Worm (Caenorhabditis elegans) whole organism, L4 larva: ENCODE data around the gene nfx-1.

Experiments
- F44E2.7 ChIP-seq: fragments of 200-800 bp; sonication (Bioruptor generic); IDR thresholded peaks from 2 replicates; pipeline ENCODE4 v2.1.2; 2022; ENCODE audit warnings: missing genetic modification characterization, missing compliant biosample characterization
- T20F7.1 ChIP-seq: fragments of 200-800 bp; sonication (Bioruptor generic); optimal IDR thresholded peaks from 2 replicates; lab custom pipeline; 2018; ENCODE audit warnings: mild to moderate bottlenecking, missing genetic modification characterization, missing compliant biosample characterization
- T26A8.4 ChIP-seq: fragments of 200-800 bp; sonication (Bioruptor generic); IDR thresholded peaks from 2 replicates; pipeline ENCODE4 v1.3.6; 2022; ENCODE audit warnings: missing genetic modification characterization, missing compliant biosample characterization
- Y48G9A.11 ChIP-seq: fragments of 200-800 bp; sonication (Bioruptor generic); IDR thresholded peaks from 2 replicates; pipeline ENCODE4 v1.3.6; 2022; ENCODE audit warnings: missing genetic modification reagents, missing genetic modification characterization, missing compliant biosample characterization
- Y75B8A.6 ChIP-seq: fragments of 200-800 bp; sonication (Bioruptor generic); IDR thresholded peaks from 2 replicates; pipeline ENCODE4 v1.3.6; 2022; ENCODE audit warnings: missing genetic modification reagents, missing genetic modification characterization, missing compliant biosample characterization
- aha-1 ChIP-seq: fragments of 150-350 bp; peaks from one replicate; lab custom pipeline; 2014; ENCODE audit warnings: missing biosample characterization, missing genetic modification characterization
- daf-16 ChIP-seq, 3 experiments: sonication (generic microtip); optimal IDR thresholded peaks; 2 replicates each; lab custom pipeline; 2016 to 2017; ENCODE audit warnings: missing genetic modification characterization in 3 of 3, missing genetic modification reagents in 3 of 3, mild to moderate bottlenecking in 2 of 3, missing compliant biosample characterization in 2 of 3, missing biosample characterization in 1 of 3, moderate library complexity in 1 of 3
- daf-8 ChIP-seq: fragments of 200-800 bp; sonication (Bioruptor generic); IDR thresholded peaks from 2 replicates; pipeline ENCODE4 v1.3.6; 2022; ENCODE audit warnings: missing genetic modification characterization, missing compliant biosample characterization
- dmd-6 ChIP-seq: fragments of 200-800 bp; sonication (Bioruptor generic); IDR thresholded peaks from 2 replicates; pipeline ENCODE4 v1.3.6; 2022; ENCODE audit warnings: missing genetic modification reagents, missing genetic modification characterization, missing compliant biosample characterization
- dve-1 ChIP-seq: sonication (generic microtip); optimal IDR thresholded peaks from 2 replicates; lab custom pipeline; 2017; ENCODE audit warnings: antibody characterized with exemption, mild to moderate bottlenecking, missing genetic modification characterization, missing compliant biosample characterization; ENCODE audit not compliant: insufficient read depth
- egl-43 ChIP-seq: fragments of 200-800 bp; sonication (Bioruptor generic); IDR thresholded peaks from 2 replicates; pipeline ENCODE4 v1.3.6; 2022; ENCODE audit warnings: missing genetic modification reagents, missing genetic modification characterization, missing compliant biosample characterization
- fkh-10 ChIP-seq: fragments of 150-350 bp; optimal IDR thresholded peaks from 2 replicates; lab custom pipeline; 2014; ENCODE audit warnings: missing biosample characterization, missing genetic modification reagents, missing genetic modification characterization
- fos-1 ChIP-seq: fragments of 150-350 bp; optimal IDR thresholded peaks from 2 replicates; lab custom pipeline; 2014; ENCODE audit warnings: missing biosample characterization, missing genetic modification characterization
- hlh-11 ChIP-seq: fragments of 200-800 bp; sonication (Bioruptor generic); optimal IDR thresholded peaks from 2 replicates; lab custom pipeline; 2018; ENCODE audit warnings: mild to moderate bottlenecking, missing genetic modification characterization, missing compliant biosample characterization
- hlh-30 ChIP-seq: sonication (generic microtip); optimal IDR thresholded peaks from 2 replicates; lab custom pipeline; 2017; ENCODE audit warnings: antibody characterized with exemption, mild to moderate bottlenecking, missing genetic modification characterization, missing compliant biosample characterization; ENCODE audit not compliant: insufficient read depth
- lin-1 ChIP-seq: fragments of 200-800 bp; sonication (Bioruptor generic); IDR thresholded peaks from 2 replicates; pipeline ENCODE4 v1.3.6; 2022; ENCODE audit warnings: missing genetic modification reagents, missing genetic modification characterization, missing compliant biosample characterization
- lin-13 ChIP-seq: fragments of 150-350 bp; optimal IDR thresholded peaks from 2 replicates; lab custom pipeline; 2014; ENCODE audit warnings: missing biosample characterization, missing genetic modification reagents, missing genetic modification characterization
- lin-38 ChIP-seq: fragments of 200-800 bp; sonication (Bioruptor generic); IDR thresholded peaks from 2 replicates; pipeline ENCODE4 v1.3.6; 2022; ENCODE audit warnings: missing genetic modification reagents, missing genetic modification characterization, missing compliant biosample characterization
- lsy-2 ChIP-seq, 2 experiments: fragments of 150-350 bp in 1 of 2; sonication (generic microtip) in 1 of 2; optimal IDR thresholded peaks; 2 replicates each; lab custom pipeline; 2014 to 2017; ENCODE audit warnings: missing biosample characterization in 2 of 2, missing genetic modification characterization in 2 of 2
- mdl-1 ChIP-seq, 2 experiments: fragments of 150-350 bp in 1 of 2; sonication (generic microtip) in 1 of 2; optimal IDR thresholded peaks; 2 replicates each; lab custom pipeline; 2014 to 2017; ENCODE audit warnings: missing biosample characterization in 2 of 2, missing genetic modification characterization in 2 of 2
- mep-1 ChIP-seq: fragments of 150-350 bp; sonication (generic microtip); optimal IDR thresholded peaks from 3 replicates; lab custom pipeline; 2014; ENCODE audit warnings: missing biosample characterization, missing genetic modification characterization
- mes-2 ChIP-seq: sonication (generic microtip); optimal IDR thresholded peaks from 2 replicates; lab custom pipeline; 2016; ENCODE audit warnings: missing genotype, mild to moderate bottlenecking, missing genetic modification characterization, missing compliant biosample characterization; ENCODE audit not compliant: poor library complexity, severe bottlenecking
- nhr-237 ChIP-seq: sonication (generic microtip); optimal IDR thresholded peaks from 2 replicates; lab custom pipeline; 2017; ENCODE audit warnings: missing biosample characterization, missing genetic modification characterization
- nhr-28 ChIP-seq: fragments of 150-350 bp; optimal IDR thresholded peaks from 2 replicates; lab custom pipeline; 2014; ENCODE audit warnings: missing biosample characterization, missing genetic modification characterization
- nhr-42 ChIP-seq: fragments of 200-800 bp; sonication (Bioruptor generic); IDR thresholded peaks from 2 replicates; pipeline ENCODE4 v1.3.6; 2022; ENCODE audit warnings: missing genetic modification characterization, missing compliant biosample characterization
- nhr-48 ChIP-seq: sonication (generic microtip); optimal IDR thresholded peaks from 2 replicates; lab custom pipeline; 2016; ENCODE audit warnings: mild to moderate bottlenecking, missing genetic modification characterization, missing compliant biosample characterization
- nhr-6 ChIP-seq: fragments of 150-350 bp; optimal IDR thresholded peaks from 2 replicates; lab custom pipeline; 2014; ENCODE audit warnings: missing biosample characterization, missing genetic modification characterization
- nhr-76 ChIP-seq: fragments of 150-350 bp; optimal IDR thresholded peaks from 2 replicates; lab custom pipeline; 2014; ENCODE audit warnings: missing biosample characterization, missing genetic modification characterization
- nhr-77 ChIP-seq: fragments of 150-350 bp; optimal IDR thresholded peaks from 2 replicates; lab custom pipeline; 2014; ENCODE audit warnings: missing biosample characterization, missing genetic modification characterization
- pha-4 ChIP-seq, 2 experiments: fragments of 150-350 bp in 1 of 2; fragments of 200-800 bp in 1 of 2; sonication (Bioruptor generic) in 1 of 2; IDR thresholded peaks in 1 of 2; optimal IDR thresholded peaks in 1 of 2; 2 replicates each; pipeline versions ENCODE4 v1.3.6 to Lab custom; 2014 to 2022; ENCODE audit warnings: missing genetic modification characterization in 2 of 2, missing genetic modification reagents in 2 of 2, missing biosample characterization in 1 of 2, missing compliant biosample characterization in 1 of 2
- php-3 ChIP-seq: fragments of 200-800 bp; sonication (Bioruptor generic); IDR thresholded peaks from 2 replicates; pipeline ENCODE4 v1.3.6; 2022; ENCODE audit warnings: missing genetic modification reagents, missing genetic modification characterization, missing compliant biosample characterization
- pqm-1 ChIP-seq: sonication (generic microtip); optimal IDR thresholded peaks from 2 replicates; lab custom pipeline; 2017; ENCODE audit warnings: missing biosample characterization, missing genetic modification characterization
- saeg-2 ChIP-seq: fragments of 200-800 bp; sonication (Bioruptor generic); IDR thresholded peaks from 2 replicates; pipeline ENCODE4 v1.3.6; 2022; ENCODE audit warnings: missing genetic modification reagents, missing genetic modification characterization, missing compliant biosample characterization
- sdz-12 ChIP-seq: fragments of 200-800 bp; sonication (Bioruptor generic); optimal IDR thresholded peaks from 2 replicates; lab custom pipeline; 2018; ENCODE audit warnings: mild to moderate bottlenecking, missing genetic modification characterization, missing compliant biosample characterization
- skn-1 ChIP-seq: fragments of 150-350 bp; optimal IDR thresholded peaks from 2 replicates; lab custom pipeline; 2014; ENCODE audit warnings: missing biosample characterization, missing genetic modification characterization
- unc-62 ChIP-seq, 3 experiments: fragments of 150-350 bp in 1 of 3; sonication (generic microtip); optimal IDR thresholded peaks in 2 of 3; peaks in 1 of 3; 1 replicate in 1 of 3; 2 replicates in 2 of 3; lab custom pipeline; 2014 to 2017; ENCODE audit warnings: missing biosample characterization in 3 of 3, missing genetic modification characterization in 3 of 3, missing genetic modification reagents in 3 of 3, missing genotype in 1 of 3
- zfp-3 ChIP-seq: fragments of 200-800 bp; sonication (Bioruptor generic); conservative IDR thresholded peaks from 2 replicates; pipeline ENCODE4 v1.3.6; 2022; ENCODE audit warnings: missing genetic modification reagents, missing genetic modification characterization, missing compliant biosample characterization
- zip-11 ChIP-seq: fragments of 200-800 bp; sonication (Bioruptor generic); IDR thresholded peaks from 2 replicates; pipeline ENCODE4 v1.3.6; 2022; ENCODE audit warnings: missing genetic modification characterization, missing compliant biosample characterization
- zip-2 ChIP-seq: fragments of 150-350 bp; optimal IDR thresholded peaks from 2 replicates; lab custom pipeline; 2014; ENCODE audit warnings: missing biosample characterization, missing genetic modification characterization
- ztf-7 ChIP-seq: fragments of 150-350 bp; optimal IDR thresholded peaks from 2 replicates; lab custom pipeline; 2014; ENCODE audit warnings: missing biosample characterization, missing genetic modification characterization

The nfx-1 gene

DNA sequence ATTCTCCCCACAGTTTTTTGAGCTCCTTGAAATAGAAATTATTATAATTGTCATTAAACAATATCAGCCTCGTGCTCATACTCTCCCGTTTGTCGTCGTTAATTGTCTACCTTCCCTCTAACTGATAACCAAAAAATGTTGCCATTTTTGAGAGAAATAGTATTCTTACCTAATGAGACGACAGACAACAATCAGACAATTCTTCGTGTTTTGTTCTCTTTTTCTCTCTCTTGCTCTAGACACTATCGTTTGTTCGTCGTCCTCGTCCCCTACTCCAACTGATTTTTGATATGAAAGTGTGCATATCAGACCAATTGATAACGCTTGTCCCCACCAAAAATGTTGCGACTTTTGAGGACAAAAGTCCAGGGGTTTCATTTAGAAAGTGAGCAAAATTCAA, 13.6 kb upstream of the nfx-1 start:
- TF ChIP-seq Y48G9A.11 (GFP tag; lab: Robert Waterston, UW) (no peak), dve-1 (peak; percentile 88), daf-8 (GFP tag; lab: Robert Waterston, UW) (no peak), mep-1 (peak; percentile 32), daf-16 (GFP tag; optimal IDR thresholded peaks at IDR 0.05; lab: Kevin White, UChicago) (peak in 1 of 2 experiments; percentile 15), daf-16 (tag; optimal IDR thresholded peaks at IDR 0.05; lab: Kevin White, UChicago) (peak; percentile 80), lin-13 (GFP tag; lab: Kevin White, UChicago) (peak; percentile 7), nhr-237 (no peak), saeg-2 (no peak), nhr-6 (tag; lab: Kevin White, UChicago) (peak; percentile 52), lsy-2 (tag; optimal IDR thresholded peaks at IDR 0.05; lab: Kevin White, UChicago) (peak; percentile 25 to 34), pha-4 (GFP tag; IDR thresholded peaks at IDR 0.05; lab: Robert Waterston, UW) (no peak), pha-4 (tag; optimal IDR thresholded peaks at IDR 0.05; lab: Kevin White, UChicago) (no peak), pqm-1 (peak; percentile 95), hlh-11 (tag; lab: Kevin White, UChicago) (peak; percentile 89), sdz-12 (GFP tag; lab: Kevin White, UChicago) (no peak), Y75B8A.6 (GFP tag; lab: Robert Waterston, UW) (no peak), nhr-28 (tag; lab: Kevin White, UChicago) (peak; percentile 84), lin-38 (GFP tag; lab: Robert Waterston, UW) (no peak), T20F7.1 (GFP tag; lab: Kevin White, UChicago) (peak; percentile 46), zip-11 (GFP tag; lab: Robert Waterston, UW) (no peak), egl-43 (GFP tag; lab: Robert Waterston, UW) (no peak), lin-1 (peak; percentile 55; the same call in 1 of the 2 replicates), dmd-6 (GFP tag; lab: Robert Waterston, UW) (peak; percentile 93), fkh-10 (no peak), nhr-76 (tag; lab: Kevin White, UChicago) (no peak), zip-2 (tag; lab: Kevin White, UChicago) (peak; percentile 25), F44E2.7 (no peak), hlh-30 (tag; lab: Kevin White, UChicago) (peak; percentile 35), nhr-77 (tag; lab: Kevin White, UChicago) (peak; percentile 41), unc-62 (GFP tag; optimal IDR thresholded peaks at IDR 0.05 in 1 of 2; lab: Kevin White, UChicago) (no peak), unc-62 (tag; optimal IDR thresholded peaks at IDR 0.05; lab: Kevin White, UChicago) (no peak), zfp-3 (GFP tag; lab: Robert Waterston, UW) (no peak), aha-1 (peak; percentile 7), T26A8.4 (GFP tag; lab: Robert Waterston, UW) (no peak), nhr-42 (GFP tag; lab: Robert Waterston, UW) (no peak), mdl-1 (tag; optimal IDR thresholded peaks at IDR 0.05; lab: Kevin White, UChicago) (peak in 1 of 2 experiments; percentile 66), nhr-48 (tag; lab: Kevin White, UChicago) (peak; percentile 50), php-3 (peak; percentile 61; the same call in 1 of the 2 replicates), mes-2 (tag; lab: Kevin White, UChicago) (peak; percentile 2), skn-1 (tag; lab: Kevin White, UChicago) (no peak), fos-1 (tag; lab: Kevin White, UChicago) (no peak), ztf-7 (tag; lab: Kevin White, UChicago) (peak; percentile 4)
- TF ChIP-seq, all 104 proteins: peak for 21
